Worm (Caenorhabditis elegans) whole organism, L2 larva: ENCODE measurements around the gene mrpl-12.
"Not testable (repeated sequence)": the region's sequence is repeated elsewhere in the genome, so short reads cannot be mapped to it uniquely, and the experiment has no call there.

Experiments used
- ama-1 ChIP-seq: fragments of 150-350 bp; optimal IDR thresholded peaks from 2 replicates; lab custom pipeline; 2018; ENCODE audit warnings: inconsistent platforms
- ceh-16 ChIP-seq: fragments of 150-350 bp; optimal IDR thresholded peaks from 2 replicates; lab custom pipeline; 2014; ENCODE audit warnings: missing biosample characterization, missing genetic modification characterization
- dmd-4 ChIP-seq: sonication (generic microtip); optimal IDR thresholded peaks from 2 replicates; lab custom pipeline; 2017; ENCODE audit warnings: missing biosample characterization, missing genetic modification characterization
- nhr-25 ChIP-seq: fragments of 150-350 bp; sonication (generic microtip); optimal IDR thresholded peaks from 3 replicates; lab custom pipeline; 2014; ENCODE audit warnings: missing biosample characterization, missing genetic modification characterization
- skn-1 ChIP-seq: sonication (generic microtip); optimal IDR thresholded peaks from 2 replicates; lab custom pipeline; 2017; ENCODE audit warnings: missing biosample characterization, missing genetic modification characterization

DNA sequence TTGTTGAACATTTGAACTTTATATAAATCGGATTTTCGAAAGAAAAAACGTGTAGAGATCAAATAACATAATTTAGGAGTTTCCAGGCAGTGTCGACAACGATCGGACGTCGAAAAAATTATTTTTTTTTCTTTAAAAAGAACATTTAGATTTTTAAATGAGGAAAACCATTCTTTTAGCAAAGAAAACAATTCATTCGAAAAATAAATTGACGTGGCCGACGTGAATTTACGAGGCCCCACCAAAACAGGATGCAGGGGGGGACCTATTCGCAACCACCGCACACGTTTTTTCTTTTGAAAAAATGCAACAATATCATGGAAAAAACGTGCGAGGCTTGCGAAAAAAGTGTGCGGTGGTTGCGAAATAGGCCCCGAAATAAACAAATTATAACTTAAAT lies 42.5 kb downstream of the mrpl-12 start, which contains the start of gene enu-3.6:
- not testable (repeated sequence) for TF ChIP-seq ceh-16 (tag; lab: Kevin White, UChicago); ama-1; nhr-25 (tag; lab: Kevin White, UChicago); skn-1 (tag; lab: Kevin White, UChicago); dmd-4
